Worm (Caenorhabditis elegans) whole organism, late embryonic: ENCODE results near the gene B0334.4.

ENCODE experiments used
- C38D4.7 ChIP-seq: fragments of 200-800 bp; sonication (Bioruptor generic); optimal IDR thresholded peaks from 2 replicates; lab custom pipeline; 2018; ENCODE audit warnings: mild to moderate bottlenecking, missing genetic modification characterization, moderate library complexity, missing compliant biosample characterization
- K09A11.1 ChIP-seq: sonication (generic microtip); optimal IDR thresholded peaks from 2 replicates; lab custom pipeline; 2017; ENCODE audit warnings: antibody characterized with exemption, mild to moderate bottlenecking, missing genetic modification characterization, missing compliant biosample characterization; ENCODE audit not compliant: insufficient read depth
- T23F11.4 ChIP-seq: fragments of 200-800 bp; sonication (Bioruptor generic); optimal IDR thresholded peaks from 2 replicates; lab custom pipeline; 2018; ENCODE audit warnings: mild to moderate bottlenecking, missing genetic modification characterization, missing compliant biosample characterization
- Y22D7AL.16 ChIP-seq: sonication (generic microtip); optimal IDR thresholded peaks from 2 replicates; lab custom pipeline; 2016; ENCODE audit warnings: missing genetic modification characterization, missing compliant biosample characterization
- ceh-18 ChIP-seq: sonication (generic microtip); optimal IDR thresholded peaks from 2 replicates; lab custom pipeline; 2016; ENCODE audit warnings: missing genetic modification characterization, missing compliant biosample characterization
- ceh-19 ChIP-seq: fragments of 200-800 bp; sonication (Bioruptor generic); optimal IDR thresholded peaks from 2 replicates; lab custom pipeline; 2018; ENCODE audit warnings: mild to moderate bottlenecking, missing genetic modification characterization, missing compliant biosample characterization
- ceh-2 ChIP-seq: sonication (generic microtip); optimal IDR thresholded peaks from 2 replicates; lab custom pipeline; 2016; ENCODE audit warnings: missing genotype, missing genetic modification characterization, missing compliant biosample characterization
- ceh-22 ChIP-seq: sonication (generic microtip); optimal IDR thresholded peaks from 2 replicates; lab custom pipeline; 2017; ENCODE audit warnings: missing biosample characterization, missing genetic modification characterization
- ceh-24 ChIP-seq: sonication (generic microtip); optimal IDR thresholded peaks from 2 replicates; lab custom pipeline; 2016; ENCODE audit warnings: mild to moderate bottlenecking, missing genetic modification characterization, missing compliant biosample characterization
- ceh-31 ChIP-seq: sonication (generic microtip); optimal IDR thresholded peaks from 2 replicates; lab custom pipeline; 2016; ENCODE audit warnings: missing genetic modification characterization, missing compliant biosample characterization
- ceh-45 ChIP-seq: fragments of 200-800 bp; sonication (Bioruptor generic); IDR thresholded peaks from 2 replicates; pipeline ENCODE4 v1.3.6; 2022; ENCODE audit warnings: missing genetic modification reagents, missing genetic modification characterization, missing compliant biosample characterization
- ceh-6 ChIP-seq: fragments of 200-800 bp; sonication (Bioruptor generic); optimal IDR thresholded peaks from 2 replicates; lab custom pipeline; 2018; ENCODE audit warnings: mild to moderate bottlenecking, missing genetic modification characterization, missing compliant biosample characterization
- che-1 ChIP-seq: sonication (generic microtip); optimal IDR thresholded peaks from 2 replicates; lab custom pipeline; 2016; ENCODE audit warnings: mild to moderate bottlenecking, missing genetic modification characterization, missing compliant biosample characterization
- dmd-4 ChIP-seq: sonication (generic microtip); optimal IDR thresholded peaks from 2 replicates; lab custom pipeline; 2016; ENCODE audit warnings: borderline replicate concordance, missing genetic modification characterization, missing compliant biosample characterization
- elt-2 ChIP-seq: sonication (generic microtip); optimal IDR thresholded peaks from 2 replicates; lab custom pipeline; 2016; ENCODE audit warnings: missing genetic modification reagents, missing genetic modification characterization, missing compliant biosample characterization
- eyg-1 ChIP-seq: sonication (generic microtip); optimal IDR thresholded peaks from 2 replicates; lab custom pipeline; 2016; ENCODE audit warnings: missing genotype, missing genetic modification characterization, missing compliant biosample characterization
- fkh-10 ChIP-seq: fragments of 150-350 bp; optimal IDR thresholded peaks from 2 replicates; lab custom pipeline; 2014; ENCODE audit warnings: missing biosample characterization, missing genetic modification reagents, missing genetic modification characterization
- gmeb-2 ChIP-seq: sonication (generic microtip); optimal IDR thresholded peaks from 2 replicates; lab custom pipeline; 2016; ENCODE audit warnings: missing genetic modification characterization, inconsistent platforms, missing compliant biosample characterization
- hlh-15 ChIP-seq: sonication (generic microtip); optimal IDR thresholded peaks from 2 replicates; lab custom pipeline; 2016; ENCODE audit warnings: missing genetic modification characterization, missing compliant biosample characterization
- hlh-30 ChIP-seq: sonication (generic microtip); optimal IDR thresholded peaks from 2 replicates; lab custom pipeline; 2017; ENCODE audit warnings: antibody characterized with exemption, missing genetic modification characterization, missing compliant biosample characterization; ENCODE audit not compliant: insufficient read depth
- hlh-6 ChIP-seq: sonication (generic microtip); optimal IDR thresholded peaks from 2 replicates; lab custom pipeline; 2016; ENCODE audit warnings: missing genotype, missing genetic modification characterization, missing compliant biosample characterization
- lin-11 ChIP-seq: fragments of 200-800 bp; sonication (Bioruptor generic); optimal IDR thresholded peaks from 2 replicates; lab custom pipeline; 2018; ENCODE audit warnings: mild to moderate bottlenecking, missing genetic modification characterization, missing compliant biosample characterization
- madf-2 ChIP-seq: sonication (generic microtip); optimal IDR thresholded peaks from 2 replicates; lab custom pipeline; 2017; ENCODE audit warnings: missing genetic modification characterization, missing compliant biosample characterization
- nfya-1 ChIP-seq: sonication (generic microtip); optimal IDR thresholded peaks from 2 replicates; lab custom pipeline; 2017; ENCODE audit warnings: missing genetic modification characterization, mild to moderate bottlenecking, missing compliant biosample characterization, antibody characterized with exemption, moderate library complexity
- nhr-232 ChIP-seq: sonication (generic microtip); optimal IDR thresholded peaks from 2 replicates; lab custom pipeline; 2016; ENCODE audit warnings: missing genetic modification characterization, missing compliant biosample characterization
- odd-2 ChIP-seq: sonication (generic microtip); optimal IDR thresholded peaks from 2 replicates; lab custom pipeline; 2017; ENCODE audit warnings: antibody characterized with exemption, mild to moderate bottlenecking, missing genetic modification characterization, missing compliant biosample characterization
- pat-9 ChIP-seq: fragments of 200-800 bp; sonication (Bioruptor generic); optimal IDR thresholded peaks from 2 replicates; lab custom pipeline; 2018; ENCODE audit warnings: mild to moderate bottlenecking, missing genetic modification characterization, moderate library complexity, missing compliant biosample characterization
- pax-1 ChIP-seq: fragments of 150-350 bp; optimal IDR thresholded peaks from 2 replicates; lab custom pipeline; 2014; ENCODE audit warnings: missing biosample characterization, missing genetic modification characterization
- pros-1 ChIP-seq: fragments of 150-350 bp; optimal IDR thresholded peaks from 2 replicates; lab custom pipeline; 2014; ENCODE audit warnings: missing biosample characterization, missing genetic modification reagents, missing genetic modification characterization
- ref-2 ChIP-seq: sonication (generic microtip); optimal IDR thresholded peaks from 2 replicates; lab custom pipeline; 2016; ENCODE audit warnings: missing genetic modification characterization, missing compliant biosample characterization
- rnt-1 ChIP-seq: sonication (generic microtip); optimal IDR thresholded peaks from 2 replicates; lab custom pipeline; 2016; ENCODE audit warnings: missing genetic modification characterization, missing compliant biosample characterization
- sdc-2 ChIP-seq: sonication (generic microtip); optimal IDR thresholded peaks from 2 replicates; lab custom pipeline; 2016; ENCODE audit warnings: missing genotype, missing genetic modification characterization, missing compliant biosample characterization
- syd-9 ChIP-seq: sonication (generic microtip); optimal IDR thresholded peaks from 2 replicates; lab custom pipeline; 2016; ENCODE audit warnings: mild to moderate bottlenecking, missing genetic modification characterization, moderate library complexity, missing compliant biosample characterization
- tbx-2 ChIP-seq: sonication (generic microtip); optimal IDR thresholded peaks from 2 replicates; lab custom pipeline; 2016; ENCODE audit warnings: missing genetic modification characterization, missing compliant biosample characterization
- ttx-3 ChIP-seq: sonication (generic microtip); optimal IDR thresholded peaks from 2 replicates; lab custom pipeline; 2016; ENCODE audit warnings: missing genetic modification reagents, missing genetic modification characterization, missing compliant biosample characterization
- unc-3 ChIP-seq, 2 experiments: fragments of 200-800 bp in 1 of 2; sonication (Bioruptor generic) in 1 of 2; sonication (generic microtip) in 1 of 2; conservative IDR thresholded peaks in 1 of 2; optimal IDR thresholded peaks in 1 of 2; 2 replicates each; pipeline versions ENCODE4 v1.3.6 to Lab custom; 2016 to 2022; ENCODE audit warnings: missing compliant biosample characterization in 2 of 2, missing genetic modification characterization in 2 of 2, missing genetic modification reagents in 1 of 2
- unc-42 ChIP-seq: sonication (generic microtip); optimal IDR thresholded peaks from 2 replicates; lab custom pipeline; 2016; ENCODE audit warnings: missing genotype, missing genetic modification characterization, missing compliant biosample characterization
- unc-55 ChIP-seq: sonication (generic microtip); optimal IDR thresholded peaks from 2 replicates; lab custom pipeline; 2017; ENCODE audit warnings: missing biosample characterization, missing genetic modification reagents, missing genetic modification characterization
- unc-86 ChIP-seq: sonication (generic microtip); optimal IDR thresholded peaks from 2 replicates; lab custom pipeline; 2016; ENCODE audit warnings: missing genetic modification characterization, missing compliant biosample characterization
- zip-5 ChIP-seq: sonication (generic microtip); optimal IDR thresholded peaks from 2 replicates; lab custom pipeline; 2016; ENCODE audit warnings: missing genetic modification characterization, missing compliant biosample characterization

Gene B0334.4

DNA sequence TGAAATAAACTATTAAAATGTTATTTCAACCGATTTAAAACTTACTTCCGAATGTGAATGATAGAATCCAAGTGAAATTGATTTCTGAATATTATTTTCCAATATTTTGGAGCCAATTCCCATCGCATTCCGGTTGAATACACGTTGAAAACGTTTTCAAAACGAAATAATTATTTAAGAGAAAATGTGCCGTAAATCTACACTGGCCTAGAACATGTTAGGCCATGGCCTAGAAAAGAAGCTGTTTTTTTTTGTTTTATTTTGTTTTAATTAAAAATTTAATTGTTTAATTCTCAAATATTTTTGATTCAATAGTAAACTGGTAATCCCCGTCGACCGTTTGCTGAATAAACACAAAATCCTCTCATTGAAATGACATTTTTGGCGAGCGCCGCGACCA, 31.6 kb upstream of the B0334.4 start:
- TF ChIP-seq pat-9 (no peak), elt-2 (tag; lab: Kevin White, UChicago) (peak; percentile 8), ceh-31 (tag; lab: Kevin White, UChicago) (peak; percentile 9)

DNA sequence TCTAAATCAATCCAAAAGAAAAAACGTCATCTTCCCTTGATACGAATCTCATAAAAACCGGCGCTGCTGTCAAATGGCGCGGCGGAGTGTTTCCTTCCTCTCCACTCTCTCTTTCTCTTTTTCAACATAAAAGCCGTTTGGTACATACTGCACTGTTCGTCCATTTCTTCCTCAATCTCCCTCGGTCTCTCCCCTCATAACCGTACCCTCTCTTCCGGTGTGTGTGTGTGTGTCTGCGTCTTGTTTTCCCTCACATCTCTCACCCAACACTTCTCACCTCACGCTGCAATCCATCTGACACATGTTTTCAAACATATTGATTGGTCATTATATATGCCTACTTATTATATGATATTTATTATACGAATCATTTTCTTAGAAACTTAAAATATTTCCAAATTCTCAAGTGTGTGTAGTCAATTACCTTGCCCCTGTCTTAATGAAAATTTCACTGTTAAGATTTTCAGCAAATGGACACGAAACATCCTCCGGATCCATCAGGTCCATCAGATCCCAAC, 31.0 kb upstream of the B0334.4 start, which contains the start of the genes aars-1 and rga-1:
aars-1 (minus strand) TSS at position 71 of the 518 bp plus-strand sequence.
rga-1 (plus strand) TSS at position 468 of the 518 bp plus-strand sequence.
- no peak for TF ChIP-seq ttx-3
- TF ChIP-seq K09A11.1, result no peak
- peak; percentile 55 for TF ChIP-seq unc-55 (GFP tag; lab: Kevin White, UChicago)
- peak; percentile 61 for TF ChIP-seq tbx-2
- TF ChIP-seq pax-1 (tag; lab: Kevin White, UChicago), result no peak
- TF ChIP-seq unc-42 (tag; lab: Kevin White, UChicago), result no peak
- TF ChIP-seq ceh-19 (GFP tag; lab: Kevin White, UChicago), result no peak
- no peak for TF ChIP-seq odd-2
- TF ChIP-seq ceh-6, result no peak
- no peak for TF ChIP-seq ceh-31 (tag; lab: Kevin White, UChicago)
- no peak for TF ChIP-seq unc-86 (tag; lab: Kevin White, UChicago)
- TF ChIP-seq hlh-15 (tag; lab: Kevin White, UChicago), result no peak
- TF ChIP-seq ceh-18, result no peak
- no peak for TF ChIP-seq nhr-232 (tag; lab: Kevin White, UChicago)
- TF ChIP-seq lin-11 (tag; lab: Kevin White, UChicago), result no peak
- no peak for TF ChIP-seq hlh-6 (tag; lab: Kevin White, UChicago)
- TF ChIP-seq hlh-30, result peak; percentile 51
- no peak for TF ChIP-seq eyg-1 (tag; lab: Kevin White, UChicago)
- TF ChIP-seq syd-9, result no peak
- no peak for TF ChIP-seq rnt-1
- TF ChIP-seq ref-2, result peak; percentile 43
- TF ChIP-seq gmeb-2 (tag; lab: Kevin White, UChicago), result no peak
- TF ChIP-seq zip-5 (tag; lab: Kevin White, UChicago), result no peak
- no peak for TF ChIP-seq ceh-22
- TF ChIP-seq nfya-1, result peak; percentile 67
- TF ChIP-seq unc-3 (GFP tag; conservative IDR thresholded peaks at IDR 0.05; lab: Robert Waterston, UW), result no peak
- TF ChIP-seq unc-3 (tag; optimal IDR thresholded peaks at IDR 0.05; lab: Kevin White, UChicago), result no peak
- no peak for TF ChIP-seq ceh-24 (tag; lab: Kevin White, UChicago)
- no peak for TF ChIP-seq Y22D7AL.16 (tag; lab: Kevin White, UChicago)
- no peak for TF ChIP-seq sdc-2 (tag; lab: Kevin White, UChicago)
- TF ChIP-seq ceh-2 (tag; lab: Kevin White, UChicago), result no peak
- TF ChIP-seq ceh-45 (GFP tag; lab: Robert Waterston, UW), result no peak
- no peak for TF ChIP-seq pros-1 (tag; lab: Kevin White, UChicago)
- no peak for TF ChIP-seq T23F11.4 (GFP tag; lab: Kevin White, UChicago)
- TF ChIP-seq madf-2 (tag; lab: Kevin White, UChicago), result no peak
- TF ChIP-seq fkh-10 (GFP tag; lab: Kevin White, UChicago), result no peak
- no peak for TF ChIP-seq che-1 (tag; lab: Kevin White, UChicago)

DNA sequence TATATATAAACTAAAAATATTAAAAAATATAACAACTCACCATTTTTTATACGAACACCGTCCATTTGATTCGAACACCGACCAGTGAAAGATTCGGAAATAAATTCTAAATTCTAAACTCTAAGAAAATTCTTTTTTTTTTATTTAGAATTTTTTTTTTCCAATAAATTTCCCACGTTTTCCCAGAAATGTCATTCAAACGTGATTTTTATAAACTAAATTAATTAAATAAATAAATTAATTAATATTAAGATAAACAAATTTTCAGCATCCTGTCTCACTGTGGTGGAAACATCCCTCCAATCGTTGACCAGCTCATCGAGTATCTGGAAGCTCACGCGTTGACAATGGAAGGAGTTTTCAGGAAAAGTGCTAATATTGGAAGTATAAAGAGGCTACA, 28.0 kb upstream of the B0334.4 start, which contains the start of gene klp-17:
klp-17 (minus strand) TSS at position 101 of the 400 bp plus-strand sequence.
- TF ChIP-seq ceh-6 (no peak), ceh-45 (GFP tag; lab: Robert Waterston, UW) (no peak), dmd-4 (no peak), syd-9 (no peak), pax-1 (tag; lab: Kevin White, UChicago) (no peak), rnt-1 (no peak), C38D4.7 (GFP tag; lab: Kevin White, UChicago) (no peak)
- TF ChIP-seq, all 69 proteins: peak for 0
